Worm (Caenorhabditis elegans) whole organism, L1 larva: ENCODE measurements around the gene srd-32.

ENCODE experiments used
- C04F5.9 ChIP-seq: sonication (generic microtip); optimal IDR thresholded peaks from 2 replicates; lab custom pipeline; 2016; ENCODE audit warnings: missing genetic modification characterization, missing compliant biosample characterization
- C16A3.4 ChIP-seq: fragments of 150-350 bp; optimal IDR thresholded peaks from 2 replicates; lab custom pipeline; 2014; ENCODE audit warnings: missing biosample characterization, missing genetic modification characterization
- F16B12.6 ChIP-seq: fragments of 150-350 bp; optimal IDR thresholded peaks from 2 replicates; lab custom pipeline; 2014; ENCODE audit warnings: missing biosample characterization, missing genetic modification characterization
- Y116A8C.19 ChIP-seq: sonication (generic microtip); optimal IDR thresholded peaks from 2 replicates; lab custom pipeline; 2016; ENCODE audit warnings: missing compliant biosample characterization, missing genetic modification characterization, borderline replicate concordance
- ama-1 ChIP-seq: fragments of 150-350 bp; optimal IDR thresholded peaks from 2 replicates; lab custom pipeline; 2014
- blmp-1 ChIP-seq: fragments of 150-350 bp; optimal IDR thresholded peaks from 2 replicates; lab custom pipeline; 2014; ENCODE audit warnings: missing biosample characterization, missing genetic modification characterization
- ceh-63 ChIP-seq: fragments of 200-800 bp; sonication (Bioruptor generic); optimal IDR thresholded peaks from 2 replicates; lab custom pipeline; 2018; ENCODE audit warnings: mild to moderate bottlenecking, missing genetic modification characterization, missing compliant biosample characterization
- ceh-8 ChIP-seq: fragments of 200-800 bp; sonication (Bioruptor generic); optimal IDR thresholded peaks from 2 replicates; lab custom pipeline; 2018; ENCODE audit warnings: mild to moderate bottlenecking, missing genetic modification characterization, moderate library complexity, missing compliant biosample characterization
- ceh-82 ChIP-seq, 3 experiments: fragments of 150-350 bp in 1 of 3; sonication (generic microtip) in 2 of 3; optimal IDR thresholded peaks; 2 replicates each; lab custom pipeline; 2014 to 2017; ENCODE audit warnings: missing biosample characterization in 3 of 3, missing genetic modification characterization in 3 of 3
- ceh-88 ChIP-seq: fragments of 200-800 bp; sonication (Bioruptor generic); IDR thresholded peaks from 2 replicates; pipeline ENCODE4 v1.3.6; 2022; ENCODE audit warnings: missing genetic modification characterization, missing compliant biosample characterization
- ceh-90 ChIP-seq: sonication (generic microtip); optimal IDR thresholded peaks from 2 replicates; lab custom pipeline; 2016; ENCODE audit warnings: missing genetic modification characterization, missing compliant biosample characterization
- ces-1 ChIP-seq: fragments of 150-350 bp; optimal IDR thresholded peaks from 2 replicates; lab custom pipeline; 2014; ENCODE audit warnings: missing biosample characterization, missing genetic modification reagents, missing genetic modification characterization
- dpl-1 ChIP-seq, 3 experiments: fragments of 150-350 bp in 2 of 3; sonication (generic microtip) in 1 of 3; optimal IDR thresholded peaks; 2 replicates each; lab custom pipeline; 2014 to 2017; ENCODE audit warnings: missing biosample characterization in 3 of 3, missing genetic modification characterization in 3 of 3, missing genetic modification reagents in 3 of 3
- dsc-1 ChIP-seq: sonication (generic microtip); optimal IDR thresholded peaks from 2 replicates; lab custom pipeline; 2016; ENCODE audit warnings: mild to moderate bottlenecking, missing genetic modification characterization, missing compliant biosample characterization
- efl-1 ChIP-seq, 4 experiments: fragments of 150-350 bp; optimal IDR thresholded peaks in 3 of 4; peaks in 1 of 4; 1 replicate in 1 of 4; 2 replicates in 3 of 4; lab custom pipeline; 2014; ENCODE audit warnings: missing biosample characterization in 2 of 4, missing genetic modification characterization in 2 of 4, missing genetic modification reagents in 2 of 4
- efl-3 ChIP-seq: fragments of 200-800 bp; sonication (Bioruptor generic); optimal IDR thresholded peaks from 2 replicates; lab custom pipeline; 2018; ENCODE audit warnings: mild to moderate bottlenecking, missing genetic modification characterization, missing compliant biosample characterization
- elt-3 ChIP-seq, 6 experiments: fragments of 150-350 bp in 1 of 6; sonication (generic microtip); optimal IDR thresholded peaks; 2 replicates each; lab custom pipeline; 2017 to 2018; ENCODE audit warnings: missing biosample characterization in 6 of 6, missing genetic modification characterization in 6 of 6, inconsistent platforms in 1 of 6
- fkh-4 ChIP-seq: sonication (generic microtip); optimal IDR thresholded peaks from 2 replicates; lab custom pipeline; 2016; ENCODE audit warnings: missing compliant biosample characterization, missing genetic modification characterization, borderline replicate concordance
- fkh-8 ChIP-seq: sonication (generic microtip); optimal IDR thresholded peaks from 2 replicates; lab custom pipeline; 2016; ENCODE audit warnings: mild to moderate bottlenecking, missing genetic modification characterization, missing compliant biosample characterization
- hlh-4 ChIP-seq: sonication (generic microtip); optimal IDR thresholded peaks from 2 replicates; lab custom pipeline; 2016; ENCODE audit warnings: mild to moderate bottlenecking, missing genetic modification characterization, missing compliant biosample characterization
- hpl-2 ChIP-seq: fragments of 150-350 bp; optimal IDR thresholded peaks from 2 replicates; lab custom pipeline; 2014; ENCODE audit warnings: missing biosample characterization, missing genetic modification reagents, missing genetic modification characterization
- irx-1 ChIP-seq: sonication (generic microtip); optimal IDR thresholded peaks from 2 replicates; lab custom pipeline; 2016; ENCODE audit warnings: missing genetic modification characterization, missing compliant biosample characterization
- isw-1 ChIP-seq: fragments of 200-800 bp; sonication (Bioruptor generic); IDR thresholded peaks from 2 replicates; pipeline ENCODE4 v1.3.6; 2022; ENCODE audit warnings: missing genetic modification characterization, missing compliant biosample characterization
- jun-1 ChIP-seq: fragments of 150-350 bp; optimal IDR thresholded peaks from 2 replicates; lab custom pipeline; 2014; ENCODE audit warnings: missing biosample characterization, missing genetic modification reagents, missing genetic modification characterization
- lin-14 ChIP-seq: fragments of 200-800 bp; sonication (Bioruptor generic); optimal IDR thresholded peaks from 2 replicates; lab custom pipeline; 2018; ENCODE audit warnings: mild to moderate bottlenecking, missing genetic modification characterization, moderate library complexity, missing compliant biosample characterization
- lin-15B ChIP-seq: fragments of 150-350 bp; sonication (generic microtip); optimal IDR thresholded peaks from 3 replicates; lab custom pipeline; 2014; ENCODE audit warnings: missing biosample characterization, missing genetic modification characterization
- lir-3 ChIP-seq: sonication (generic microtip); optimal IDR thresholded peaks from 2 replicates; lab custom pipeline; 2016; ENCODE audit warnings: mild to moderate bottlenecking, missing genetic modification characterization, moderate library complexity, missing compliant biosample characterization; ENCODE audit not compliant: poor library complexity
- mdl-1 ChIP-seq, 2 experiments: fragments of 150-350 bp; optimal IDR thresholded peaks; 2 replicates each; lab custom pipeline; 2014 to 2017; ENCODE audit warnings: missing biosample characterization in 2 of 2, missing genetic modification characterization in 2 of 2, inconsistent platforms in 1 of 2
- mef-2 ChIP-seq: fragments of 150-350 bp; optimal IDR thresholded peaks from 2 replicates; lab custom pipeline; 2014; ENCODE audit warnings: missing biosample characterization, missing genetic modification characterization
- mep-1 ChIP-seq: fragments of 150-350 bp; optimal IDR thresholded peaks from 2 replicates; lab custom pipeline; 2014; ENCODE audit warnings: missing biosample characterization, missing genetic modification characterization
- nhr-11 ChIP-seq: fragments of 150-350 bp; optimal IDR thresholded peaks from 2 replicates; lab custom pipeline; 2014; ENCODE audit warnings: missing biosample characterization, missing genetic modification characterization
- nhr-12 ChIP-seq: sonication (generic microtip); optimal IDR thresholded peaks from 2 replicates; lab custom pipeline; 2017; ENCODE audit warnings: missing biosample characterization, missing genetic modification characterization
- nhr-19 ChIP-seq: fragments of 200-800 bp; sonication (Bioruptor generic); conservative IDR thresholded peaks from 2 replicates; pipeline ENCODE4 v1.3.6; 2022; ENCODE audit warnings: missing genetic modification characterization, missing compliant biosample characterization
- nhr-20 ChIP-seq: sonication (generic microtip); optimal IDR thresholded peaks from 2 replicates; lab custom pipeline; 2016; ENCODE audit warnings: mild to moderate bottlenecking, missing genetic modification characterization, missing compliant biosample characterization
- nhr-237 ChIP-seq: fragments of 150-350 bp; optimal IDR thresholded peaks from 2 replicates; lab custom pipeline; 2014; ENCODE audit warnings: missing biosample characterization, missing genetic modification characterization
- nhr-47 ChIP-seq: sonication (generic microtip); optimal IDR thresholded peaks from 2 replicates; lab custom pipeline; 2016; ENCODE audit warnings: mild to moderate bottlenecking, missing genetic modification characterization, moderate library complexity, missing compliant biosample characterization
- nhr-71 ChIP-seq: sonication (generic microtip); optimal IDR thresholded peaks from 2 replicates; lab custom pipeline; 2016; ENCODE audit warnings: mild to moderate bottlenecking, missing genetic modification characterization, moderate library complexity, missing compliant biosample characterization
- nhr-76 ChIP-seq: sonication (generic microtip); optimal IDR thresholded peaks from 2 replicates; lab custom pipeline; 2017; ENCODE audit warnings: missing biosample characterization, missing genetic modification characterization
- nhr-77 ChIP-seq: fragments of 150-350 bp; optimal IDR thresholded peaks from 2 replicates; lab custom pipeline; 2014; ENCODE audit warnings: missing biosample characterization, missing genetic modification characterization
- pag-3 ChIP-seq: sonication (generic microtip); optimal IDR thresholded peaks from 2 replicates; lab custom pipeline; 2017; ENCODE audit warnings: missing genetic modification characterization, mild to moderate bottlenecking, missing compliant biosample characterization, antibody characterized with exemption, borderline replicate concordance; ENCODE audit not compliant: insufficient read depth
- skn-1 ChIP-seq: fragments of 150-350 bp; optimal IDR thresholded peaks from 2 replicates; lab custom pipeline; 2014; ENCODE audit warnings: missing biosample characterization, missing genetic modification characterization
- snpc-4 ChIP-seq: fragments of 150-350 bp; optimal IDR thresholded peaks from 2 replicates; lab custom pipeline; 2014; ENCODE audit warnings: missing biosample characterization, missing genetic modification characterization
- snu-23 ChIP-seq: sonication (generic microtip); optimal IDR thresholded peaks from 2 replicates; lab custom pipeline; 2016; ENCODE audit warnings: missing genetic modification characterization, missing compliant biosample characterization
- sptf-1 ChIP-seq: fragments of 150-350 bp; optimal IDR thresholded peaks from 2 replicates; lab custom pipeline; 2014; ENCODE audit warnings: missing biosample characterization, missing genetic modification characterization
- sup-37 ChIP-seq: fragments of 200-800 bp; sonication (Bioruptor generic); optimal IDR thresholded peaks from 2 replicates; lab custom pipeline; 2018; ENCODE audit warnings: mild to moderate bottlenecking, missing genetic modification characterization, missing compliant biosample characterization
- swsn-7 ChIP-seq: sonication (generic microtip); optimal IDR thresholded peaks from 2 replicates; lab custom pipeline; 2016; ENCODE audit warnings: missing genetic modification characterization, missing compliant biosample characterization
- tbx-2 ChIP-seq: sonication (generic microtip); optimal IDR thresholded peaks from 2 replicates; lab custom pipeline; 2016; ENCODE audit warnings: missing genetic modification characterization, missing compliant biosample characterization
- unc-30 ChIP-seq: sonication (generic microtip); optimal IDR thresholded peaks from 2 replicates; lab custom pipeline; 2017; ENCODE audit warnings: missing biosample characterization, missing genetic modification characterization
- unc-62 ChIP-seq: fragments of 150-350 bp; optimal IDR thresholded peaks from 2 replicates; lab custom pipeline; 2014; ENCODE audit warnings: missing biosample characterization, missing genetic modification reagents, missing genetic modification characterization
- unc-86 ChIP-seq: sonication (generic microtip); optimal IDR thresholded peaks from 2 replicates; lab custom pipeline; 2016; ENCODE audit warnings: missing genetic modification characterization, missing compliant biosample characterization
- unc-98 ChIP-seq: fragments of 200-800 bp; sonication (Bioruptor generic); IDR thresholded peaks from 2 replicates; pipeline ENCODE4 v1.3.6; 2022; ENCODE audit warnings: missing genetic modification characterization, missing compliant biosample characterization
- xbp-1 ChIP-seq: sonication (generic microtip); optimal IDR thresholded peaks from 2 replicates; lab custom pipeline; 2016; ENCODE audit warnings: missing genetic modification characterization, missing compliant biosample characterization
- zip-4 ChIP-seq: fragments of 200-800 bp; sonication (Bioruptor generic); optimal IDR thresholded peaks from 2 replicates; lab custom pipeline; 2018; ENCODE audit warnings: mild to moderate bottlenecking, missing genetic modification characterization, moderate library complexity, missing compliant biosample characterization

Gene srd-32

ce11 chrV:4844591-4844990, 20.9 kb upstream of the srd-32 start, which contains the start of gene abhd-5.2:
Gene abhd-5.2 (plus strand): TSS chrV:4844685.
- TF ChIP-seq nhr-47 (peak; percentile 50), efl-1 (optimal IDR thresholded peaks at IDR 0.05; lab: Kevin White, UChicago) (peak; percentile 55 to 60), efl-1 (GFP tag; optimal IDR thresholded peaks at IDR 0.05 in 1 of 2; lab: Kevin White, UChicago) (peak in 1 of 2 experiments; percentile 50), hlh-4 (tag; lab: Kevin White, UChicago) (no peak), ceh-82 (tag; optimal IDR thresholded peaks at IDR 0.05; lab: Kevin White, UChicago) (peak; percentile 48 to 78 (median 65)), mef-2 (tag; lab: Kevin White, UChicago) (no peak), fkh-8 (tag; lab: Kevin White, UChicago) (peak; percentile 57), nhr-76 (tag; lab: Kevin White, UChicago) (no peak), nhr-11 (peak; percentile 43), swsn-7 (tag; lab: Kevin White, UChicago) (peak; percentile 32), zip-4 (GFP tag; lab: Kevin White, UChicago) (peak; percentile 97), irx-1 (tag; lab: Kevin White, UChicago) (no peak), sup-37 (no peak), nhr-19 (GFP tag; lab: Robert Waterston, UW) (no peak; the same call in 1 of the 2 replicates), nhr-237 (tag; lab: Kevin White, UChicago) (peak; percentile 63), ceh-88 (GFP tag; lab: Robert Waterston, UW) (no peak), C16A3.4 (tag; lab: Kevin White, UChicago) (peak; percentile 9), skn-1 (tag; lab: Kevin White, UChicago) (peak; percentile 79), ama-1 (no peak), Y116A8C.19 (tag; lab: Kevin White, UChicago) (no peak), jun-1 (tag; lab: Kevin White, UChicago) (peak; percentile 32), hpl-2 (GFP tag; lab: Kevin White, UChicago) (no peak), lin-14 (GFP tag; lab: Kevin White, UChicago) (peak; percentile 89), dpl-1 (GFP tag; optimal IDR thresholded peaks at IDR 0.05; lab: Kevin White, UChicago) (peak; percentile 35 to 52 (median 38)), ceh-63 (no peak), C04F5.9 (tag; lab: Kevin White, UChicago) (no peak), nhr-12 (tag; lab: Kevin White, UChicago) (no peak), tbx-2 (peak; percentile 35), lir-3 (tag; lab: Kevin White, UChicago) (no peak), ceh-90 (tag; lab: Kevin White, UChicago) (no peak), unc-98 (GFP tag; lab: Robert Waterston, UW) (no peak), unc-86 (tag; lab: Kevin White, UChicago) (peak; percentile 15), mdl-1 (tag; optimal IDR thresholded peaks at IDR 0.05; lab: Kevin White, UChicago) (peak in 1 of 2 experiments; percentile 59), mep-1 (tag; lab: Kevin White, UChicago) (peak; percentile 70), isw-1 (GFP tag; lab: Robert Waterston, UW) (peak; percentile 39), snu-23 (GFP tag; lab: Kevin White, UChicago) (peak; percentile 78), ceh-8 (GFP tag; lab: Kevin White, UChicago) (no peak), unc-62 (GFP tag; lab: Kevin White, UChicago) (no peak), fkh-4 (tag; lab: Kevin White, UChicago) (no peak), efl-3 (GFP tag; lab: Kevin White, UChicago) (no peak), elt-3 (tag; optimal IDR thresholded peaks at IDR 0.05; lab: Kevin White, UChicago) (peak in 1 of 6 experiments; percentile 27), ces-1 (no peak), pag-3 (no peak), nhr-77 (tag; lab: Kevin White, UChicago) (no peak), sptf-1 (tag; lab: Kevin White, UChicago) (no peak), F16B12.6 (peak; percentile 12), snpc-4 (tag; lab: Kevin White, UChicago) (peak; percentile 20), xbp-1 (tag; lab: Kevin White, UChicago) (peak; percentile 14), nhr-20 (tag; lab: Kevin White, UChicago) (peak; percentile 70), lin-15B (no peak), unc-30 (tag; lab: Kevin White, UChicago) (no peak), blmp-1 (no peak), nhr-71 (tag; lab: Kevin White, UChicago) (peak; percentile 79), dsc-1 (peak; percentile 7)
